Fruit fly (Drosophila melanogaster) whole organism: Measurements from ENCODE around the gene CG34278.

Experiments
- CG8478 ChIP-seq: fragments of >200 bp; optimal IDR thresholded peaks from 2 replicates; lab custom pipeline; 2018; ENCODE audit warnings: inconsistent platforms
- Dll ChIP-seq: fragments of >200 bp; optimal IDR thresholded peaks from 2 replicates; lab custom pipeline; 2017
- EcR ChIP-seq, 2 experiments: fragments of >200 bp; optimal IDR thresholded peaks; 2 replicates each; lab custom pipeline; 2017; ENCODE audit warnings: missing biosample characterization in 2 of 2, missing genetic modification characterization in 2 of 2, missing genetic modification reagents in 2 of 2
- pan ChIP-seq: fragments of >200 bp; optimal IDR thresholded peaks from 2 replicates; lab custom pipeline; 2017
- psq ChIP-seq: fragments of >200 bp; optimal IDR thresholded peaks from 2 replicates; lab custom pipeline; 2017
- usp ChIP-seq: fragments of >200 bp; optimal IDR thresholded peaks from 2 replicates; lab custom pipeline; 2017; ENCODE audit warnings: missing biosample characterization, missing genetic modification characterization, mixed read lengths

dm6 chr3R:17125339-17126044 is 5.2 kb downstream of the CG34278 start, which contains the start of gene cher:
- no peak for TF ChIP-seq pan (lab: Kevin White, UChicago)
- TF ChIP-seq usp (GFP tag; lab: Kevin White, UChicago) = no peak
- no peak for TF ChIP-seq CG8478
- TF ChIP-seq EcR (GFP tag; optimal IDR thresholded peaks at IDR 0.05; lab: Kevin White, UChicago) = no peak
- TF ChIP-seq psq = no peak
- TF ChIP-seq Dll (lab: Kevin White, UChicago) = no peak
